Worm (Caenorhabditis elegans): ENCODE data around the gene plc-2.

The plc-2 gene

ce11 chrV:15150661-15151060 lies 41.7 kb upstream of the plc-2 start, which contains the start of gene T09F5.2:
T09F5.2 (plus strand) TSS chrV:15150961.
- TF ChIP-seq hmg-4 (GFP tag; optimal IDR thresholded peaks at IDR 0.05) (no peak), tbx-37 (GFP tag; conservative IDR thresholded peaks at IDR 0.05) (no peak), aly-1 (tag; optimal IDR thresholded peaks at IDR 0.05) (no peak), hmbx-1 (tag; optimal IDR thresholded peaks at IDR 0.05) (no peak), ama-1 (optimal IDR thresholded peaks at IDR 0.05) (no peak), sea-1 (GFP tag; conservative IDR thresholded peaks at IDR 0.05) (no peak), tbx-11 (GFP tag; IDR thresholded peaks at IDR 0.05) (no peak), scrt-1 (GFP tag; IDR thresholded peaks at IDR 0.05) (no peak), tra-4 (tag; optimal IDR thresholded peaks at IDR 0.05) (no peak), ceh-13 (GFP tag; optimal IDR thresholded peaks at IDR 0.05) (no peak), ceh-36 (tag; optimal IDR thresholded peaks at IDR 0.05) (no peak), F13C5.2 (tag; optimal IDR thresholded peaks at IDR 0.05) (no peak), hnd-1 (tag; optimal IDR thresholded peaks at IDR 0.05) (no peak), ets-7 (tag; optimal IDR thresholded peaks at IDR 0.05) (no peak), flt-1 (GFP tag; IDR thresholded peaks at IDR 0.05) (no peak), B0310.2 (tag; optimal IDR thresholded peaks at IDR 0.05) (no peak), pes-1 (GFP tag; IDR thresholded peaks at IDR 0.05) (no peak)

- no peak for TF ChIP-seq aly-1 (tag; optimal IDR thresholded peaks at IDR 0.05)
- no peak for TF ChIP-seq ceh-13 (GFP tag; optimal IDR thresholded peaks at IDR 0.05)
- no peak for TF ChIP-seq B0310.2 (tag; optimal IDR thresholded peaks at IDR 0.05)
- no peak for TF ChIP-seq tra-4 (tag; optimal IDR thresholded peaks at IDR 0.05)
- no peak for TF ChIP-seq scrt-1 (GFP tag; IDR thresholded peaks at IDR 0.05)
- no peak for TF ChIP-seq sea-1 (GFP tag; conservative IDR thresholded peaks at IDR 0.05)
Measured at ce11 chrV:15152010-15152409, 40.4 kb upstream of the plc-2 start.

DNA sequence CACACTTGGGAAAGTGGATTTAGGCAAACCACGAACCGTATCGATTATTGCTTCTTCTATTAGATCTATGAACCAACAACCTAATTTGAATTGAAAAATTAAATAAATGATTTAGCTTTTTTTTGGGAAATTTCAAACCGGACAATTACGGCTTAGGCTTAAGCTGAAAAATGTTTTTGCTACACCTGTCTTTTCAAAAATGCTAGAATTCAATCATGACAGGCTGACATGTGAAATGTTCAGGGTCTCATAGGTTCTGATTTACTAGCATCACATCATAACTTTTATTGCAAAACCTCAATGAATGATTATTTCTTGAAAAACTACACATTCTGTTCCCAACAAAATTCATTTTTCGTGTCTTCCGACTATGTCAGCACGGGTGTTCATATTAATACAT lies 39.1 kb upstream of the plc-2 start, which contains the start of gene srh-55:
Gene srh-55 (plus strand): TSS at position 301 of the 400 bp plus-strand sequence.
- TF ChIP-seq B0310.2 (tag; optimal IDR thresholded peaks at IDR 0.05) (no peak), hmbx-1 (tag; optimal IDR thresholded peaks at IDR 0.05) (no peak), flt-1 (GFP tag; IDR thresholded peaks at IDR 0.05) (no peak), ceh-36 (tag; optimal IDR thresholded peaks at IDR 0.05) (no peak), aly-1 (tag; optimal IDR thresholded peaks at IDR 0.05) (no peak), sea-1 (GFP tag; conservative IDR thresholded peaks at IDR 0.05) (no peak), ama-1 (optimal IDR thresholded peaks at IDR 0.05) (no peak), hmg-4 (GFP tag; optimal IDR thresholded peaks at IDR 0.05) (no peak), ets-7 (tag; optimal IDR thresholded peaks at IDR 0.05) (no peak), tra-4 (tag; optimal IDR thresholded peaks at IDR 0.05) (no peak), pes-1 (GFP tag; IDR thresholded peaks at IDR 0.05) (no peak), hnd-1 (tag; optimal IDR thresholded peaks at IDR 0.05) (no peak)

- TF ChIP-seq aly-1 (tag; optimal IDR thresholded peaks at IDR 0.05) (no peak), pes-1 (GFP tag; IDR thresholded peaks at IDR 0.05) (no peak), tbx-37 (GFP tag; conservative IDR thresholded peaks at IDR 0.05) (no peak), ets-7 (tag; optimal IDR thresholded peaks at IDR 0.05) (no peak), hmg-4 (GFP tag; optimal IDR thresholded peaks at IDR 0.05) (no peak), sea-1 (GFP tag; conservative IDR thresholded peaks at IDR 0.05) (no peak), B0310.2 (tag; optimal IDR thresholded peaks at IDR 0.05) (no peak), hmbx-1 (tag; optimal IDR thresholded peaks at IDR 0.05) (no peak), F13C5.2 (tag; optimal IDR thresholded peaks at IDR 0.05) (no peak), tbx-11 (GFP tag; IDR thresholded peaks at IDR 0.05) (no peak), hnd-1 (tag; optimal IDR thresholded peaks at IDR 0.05) (no peak), ama-1 (optimal IDR thresholded peaks at IDR 0.05) (no peak)
Measured at ce11 chrV:15156504-15156903, 35.9 kb upstream of the plc-2 start.

ce11 chrV:15158691-15159090 lies 33.7 kb upstream of the plc-2 start, which contains the start of gene str-45:
str-45 (plus strand) TSS chrV:15158991.
- TF ChIP-seq ceh-36 (tag; optimal IDR thresholded peaks at IDR 0.05): no peak
- no peak for TF ChIP-seq ama-1 (optimal IDR thresholded peaks at IDR 0.05)
- TF ChIP-seq hmg-4 (GFP tag; optimal IDR thresholded peaks at IDR 0.05): no peak
- TF ChIP-seq pes-1 (GFP tag; IDR thresholded peaks at IDR 0.05): no peak
- no peak for TF ChIP-seq flt-1 (GFP tag; IDR thresholded peaks at IDR 0.05)
- TF ChIP-seq hmbx-1 (tag; optimal IDR thresholded peaks at IDR 0.05): no peak
- no peak for TF ChIP-seq B0310.2 (tag; optimal IDR thresholded peaks at IDR 0.05)
- TF ChIP-seq tbx-37 (GFP tag; conservative IDR thresholded peaks at IDR 0.05): no peak
- TF ChIP-seq scrt-1 (GFP tag; IDR thresholded peaks at IDR 0.05): no peak
- no peak for TF ChIP-seq F13C5.2 (tag; optimal IDR thresholded peaks at IDR 0.05)

DNA sequence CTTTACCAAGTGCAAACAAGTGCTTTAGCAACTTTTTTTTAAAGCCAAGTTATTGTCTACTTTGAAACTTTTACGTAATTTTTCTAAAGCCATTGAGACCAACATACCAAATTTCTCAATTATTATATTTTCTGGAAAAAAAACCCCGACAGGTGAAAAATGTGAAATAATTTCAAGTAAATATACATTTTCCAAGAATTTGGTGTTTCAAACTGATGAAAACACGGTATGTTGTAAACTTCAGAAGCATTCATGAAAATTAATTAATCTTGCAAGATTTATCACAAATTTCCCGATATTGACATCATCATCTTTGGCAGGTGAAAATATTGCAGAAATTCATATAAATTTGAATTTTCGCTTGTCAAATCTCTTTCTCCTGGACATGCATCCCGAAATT lies 29.7 kb upstream of the plc-2 start, which contains the start of gene srz-11:
Gene srz-11 (plus strand): TSS at position 386 of the 400 bp plus-strand sequence.
- TF ChIP-seq F13C5.2 (tag; optimal IDR thresholded peaks at IDR 0.05): no peak
- TF ChIP-seq ama-1 (optimal IDR thresholded peaks at IDR 0.05): no peak
- TF ChIP-seq tbx-11 (GFP tag; IDR thresholded peaks at IDR 0.05): no peak
- TF ChIP-seq tbx-37 (GFP tag; conservative IDR thresholded peaks at IDR 0.05): no peak
- no peak for TF ChIP-seq ceh-13 (GFP tag; optimal IDR thresholded peaks at IDR 0.05)
- TF ChIP-seq hmg-4 (GFP tag; optimal IDR thresholded peaks at IDR 0.05): no peak
- TF ChIP-seq sea-1 (GFP tag; conservative IDR thresholded peaks at IDR 0.05): no peak
- TF ChIP-seq hmbx-1 (tag; optimal IDR thresholded peaks at IDR 0.05): no peak
- no peak for TF ChIP-seq flt-1 (GFP tag; IDR thresholded peaks at IDR 0.05)
- TF ChIP-seq aly-1 (tag; optimal IDR thresholded peaks at IDR 0.05): no peak
- no peak for TF ChIP-seq ceh-36 (tag; optimal IDR thresholded peaks at IDR 0.05)
- no peak for TF ChIP-seq B0310.2 (tag; optimal IDR thresholded peaks at IDR 0.05)
- TF ChIP-seq hnd-1 (tag; optimal IDR thresholded peaks at IDR 0.05): no peak

- TF ChIP-seq sea-1 (GFP tag; conservative IDR thresholded peaks at IDR 0.05): no peak
- TF ChIP-seq flt-1 (GFP tag; IDR thresholded peaks at IDR 0.05): no peak
- no peak for TF ChIP-seq F13C5.2 (tag; optimal IDR thresholded peaks at IDR 0.05)
- TF ChIP-seq hnd-1 (tag; optimal IDR thresholded peaks at IDR 0.05): no peak
- TF ChIP-seq tbx-11 (GFP tag; IDR thresholded peaks at IDR 0.05): no peak
- TF ChIP-seq ets-7 (tag; optimal IDR thresholded peaks at IDR 0.05): no peak
- TF ChIP-seq ama-1 (optimal IDR thresholded peaks at IDR 0.05): no peak
- TF ChIP-seq ceh-36 (tag; optimal IDR thresholded peaks at IDR 0.05): no peak
- TF ChIP-seq B0310.2 (tag; optimal IDR thresholded peaks at IDR 0.05): no peak
- no peak for TF ChIP-seq tbx-37 (GFP tag; conservative IDR thresholded peaks at IDR 0.05)
- TF ChIP-seq pes-1 (GFP tag; IDR thresholded peaks at IDR 0.05): no peak
- no peak for TF ChIP-seq hmbx-1 (tag; optimal IDR thresholded peaks at IDR 0.05)
- no peak for TF ChIP-seq aly-1 (tag; optimal IDR thresholded peaks at IDR 0.05)
- TF ChIP-seq scrt-1 (GFP tag; IDR thresholded peaks at IDR 0.05): no peak
- no peak for TF ChIP-seq ceh-13 (GFP tag; optimal IDR thresholded peaks at IDR 0.05)
- TF ChIP-seq hmg-4 (GFP tag; optimal IDR thresholded peaks at IDR 0.05): no peak
- no peak for TF ChIP-seq tra-4 (tag; optimal IDR thresholded peaks at IDR 0.05)
Measured at ce11 chrV:15175459-15175858, 16.9 kb upstream of the plc-2 start, which contains the start of gene clec-47. clec-47 (plus strand) TSS chrV:15175759.
